Fruit fly (Drosophila melanogaster) S2 (cell line): ENCODE measurements around the gene lectin-28C.

Experiments used
- CG8478 ChIP-seq: fragments of >200 bp; optimal IDR thresholded peaks from 2 replicates; lab custom pipeline; 2018
- CTCF ChIP-seq, 2 experiments: fragments of >200 bp; optimal IDR thresholded peaks; 2 replicates each; lab custom pipeline; 2018

Gene lectin-28C

DNA sequence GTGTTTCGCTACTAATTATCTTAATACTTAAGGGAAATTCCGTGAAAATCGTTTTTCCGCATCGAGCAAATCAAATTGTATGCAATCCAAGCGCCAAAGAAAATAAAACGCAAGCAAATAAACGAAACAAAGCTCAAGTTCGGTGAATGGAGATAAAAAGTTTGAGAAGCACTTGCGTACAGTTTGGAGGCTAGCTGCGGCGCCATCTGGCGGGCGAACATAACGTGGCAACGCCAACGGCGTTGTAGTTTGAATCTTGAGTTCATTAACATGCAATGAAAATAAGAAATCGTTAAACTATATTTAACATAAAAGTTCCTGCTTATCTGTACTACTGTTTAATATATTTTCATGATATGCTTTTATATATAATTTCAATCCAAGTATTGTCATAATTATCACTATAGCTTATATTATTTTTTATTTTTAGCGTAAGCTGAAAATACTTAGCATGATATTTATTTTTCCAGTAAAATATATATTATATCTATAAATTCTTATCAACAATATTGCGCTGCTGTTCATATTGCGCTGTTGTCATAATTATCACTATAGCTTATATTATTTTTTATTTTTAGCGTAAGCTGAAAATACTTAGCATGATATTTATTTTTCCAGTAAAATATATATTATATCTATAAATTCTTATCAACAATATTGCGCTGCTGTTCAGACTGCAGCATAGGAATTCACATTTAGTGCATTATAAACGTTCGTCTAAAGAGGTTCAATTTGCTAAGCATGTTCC lies at the start of gene lectin-28C:
TSS of gene lectin-28C (plus strand) at position 698 of the 748 bp plus-strand sequence.
- TF ChIP-seq CTCF (optimal IDR thresholded peaks at IDR 0.05; lab: Kevin White, UChicago): peak; percentile 93 to 94

DNA sequence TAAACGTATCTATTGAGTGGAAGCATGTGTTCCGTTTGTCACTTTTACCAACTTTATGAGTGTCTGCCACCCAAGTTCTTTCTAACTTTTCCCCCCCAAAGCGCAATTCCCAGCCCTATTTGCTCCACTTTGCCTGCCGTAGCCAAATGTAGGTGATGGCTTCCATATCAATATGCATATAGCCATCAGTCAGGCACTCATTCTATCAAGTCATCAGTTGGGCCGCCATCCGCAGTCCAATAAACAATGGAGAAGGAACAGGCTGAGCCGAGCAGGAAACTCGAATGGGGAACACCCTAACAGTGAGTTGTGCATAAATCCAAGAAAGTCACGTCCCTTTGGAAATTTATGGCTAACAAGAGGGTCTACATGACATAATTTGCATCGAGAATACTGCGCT lies 49.3 kb upstream of the lectin-28C start:
- TF ChIP-seq CG8478: no peak
- no peak for TF ChIP-seq CTCF (optimal IDR thresholded peaks at IDR 0.05; lab: Kevin White, UChicago)

DNA sequence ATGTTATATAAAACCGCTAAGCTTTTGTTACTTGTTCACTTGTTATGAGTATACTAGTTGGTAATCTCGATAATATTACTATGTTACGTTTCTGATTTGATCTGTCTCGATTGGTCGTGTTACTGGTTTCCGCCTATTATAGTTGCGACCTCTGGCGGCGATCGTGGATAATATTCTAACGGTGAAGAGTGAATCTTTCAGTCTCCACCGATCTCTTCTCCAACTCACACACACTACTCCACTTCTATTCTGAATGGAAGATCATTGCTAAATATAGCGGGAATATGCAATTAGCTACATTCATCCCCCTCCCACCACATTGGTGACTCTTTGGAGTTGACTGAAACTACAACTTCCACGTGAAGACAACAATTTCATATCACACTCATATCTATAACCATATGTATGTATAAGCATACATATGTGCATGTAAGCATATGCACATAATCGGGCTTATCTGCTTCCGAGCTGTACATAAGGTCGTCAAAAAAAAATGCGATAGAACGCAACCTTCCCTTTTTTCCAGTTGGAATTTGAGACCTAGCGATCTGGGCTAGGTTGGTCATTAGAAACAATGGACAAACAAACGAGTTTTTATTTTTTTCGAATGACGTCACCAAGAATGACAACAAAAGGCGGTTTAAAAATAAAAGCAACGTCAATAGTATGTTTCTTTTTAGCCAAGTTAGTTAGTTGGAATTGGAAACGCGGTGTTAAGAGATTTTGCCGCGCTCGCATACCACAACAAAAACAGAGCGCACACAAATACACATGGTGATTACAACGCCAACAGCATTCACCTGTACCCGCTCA lies 47.8 kb upstream of the lectin-28C start:
- TF ChIP-seq CTCF (optimal IDR thresholded peaks at IDR 0.05; lab: Kevin White, UChicago): peak; percentile 73 to 76
- no peak for TF ChIP-seq CG8478

DNA sequence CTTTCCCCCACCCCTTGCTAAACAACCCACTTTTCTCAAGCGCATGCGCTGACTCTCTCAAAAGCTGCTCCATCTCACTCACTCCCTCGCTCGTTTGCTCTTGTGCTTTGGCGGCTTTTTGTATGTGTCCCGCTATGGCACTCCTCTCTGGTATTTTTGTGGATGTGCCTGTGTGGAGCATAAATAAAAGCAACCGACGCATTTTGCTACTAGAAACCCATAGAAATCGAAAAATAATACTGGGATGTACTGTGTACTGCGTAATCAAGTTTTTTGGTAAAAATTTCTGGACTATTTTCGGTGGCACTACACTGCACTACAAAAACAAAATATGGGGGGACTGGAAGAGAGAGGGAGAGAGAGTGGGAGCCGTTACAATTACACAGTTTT lies 47.2 kb upstream of the lectin-28C start:
- TF ChIP-seq CG8478 (no peak), CTCF (optimal IDR thresholded peaks at IDR 0.05; lab: Kevin White, UChicago) (no peak)

DNA sequence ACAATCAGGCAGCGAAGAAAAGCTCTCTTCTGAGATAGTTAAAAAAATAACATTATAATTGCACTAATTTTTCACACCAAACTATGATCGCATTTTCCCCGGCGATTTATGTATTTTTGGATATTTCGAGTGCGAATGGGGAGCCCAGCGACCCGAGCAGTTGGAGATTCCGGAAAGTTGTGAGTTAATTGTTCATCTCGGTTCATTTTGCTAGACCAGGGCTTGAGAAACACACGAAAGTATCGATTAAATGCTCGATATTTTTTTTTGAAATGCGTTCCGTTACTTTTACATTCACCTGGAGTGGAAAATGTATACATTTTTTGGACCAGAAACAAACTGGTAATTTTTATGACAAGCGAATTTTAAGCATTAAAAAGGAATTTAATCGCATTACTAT lies 46.4 kb upstream of the lectin-28C start, which contains the start of gene Cdc14:
TSS of gene Cdc14 (minus strand) at position 185 of the 400 bp plus-strand sequence.
- no peak for TF ChIP-seq CG8478
- TF ChIP-seq CTCF (optimal IDR thresholded peaks at IDR 0.05; lab: Kevin White, UChicago): peak in 1 of 2 experiments; percentile 1

DNA sequence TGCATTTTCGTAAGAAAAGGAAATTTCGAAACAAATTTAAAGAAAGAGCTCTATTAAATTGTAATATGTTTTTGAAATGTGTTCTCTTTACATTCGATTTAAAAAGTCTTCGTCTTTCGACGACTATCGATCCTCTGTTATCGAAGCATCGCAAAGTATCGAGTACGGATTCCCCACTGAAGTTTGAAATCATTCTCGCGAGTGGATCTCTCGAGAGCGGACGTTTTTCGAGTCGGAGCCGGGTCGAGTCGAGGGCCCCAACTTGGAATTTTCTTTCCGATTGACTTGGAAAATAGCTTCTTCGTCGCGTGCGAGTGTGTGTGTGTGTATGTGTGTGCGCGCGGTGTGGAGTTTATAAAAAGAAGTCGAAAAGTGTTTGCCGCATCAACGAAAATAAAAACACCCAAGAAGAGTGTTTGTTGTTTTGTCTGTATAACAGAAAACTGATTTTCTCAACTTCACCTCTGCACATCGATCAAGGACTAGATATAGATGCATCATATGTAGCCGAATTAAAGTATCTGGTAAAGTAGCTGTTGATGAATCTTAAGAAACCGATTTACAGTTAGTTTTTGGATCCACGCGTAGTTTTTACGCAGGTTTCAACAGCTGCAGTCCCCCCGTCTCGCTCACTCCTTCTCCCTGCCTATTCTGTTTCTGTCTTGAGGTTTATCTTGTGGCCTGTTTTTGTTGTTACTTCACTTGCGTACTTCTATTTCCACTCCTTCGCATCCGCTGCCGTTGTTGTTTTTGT lies 45.5 kb upstream of the lectin-28C start, which contains the start of gene LanB1:
TSS of gene LanB1 (plus strand) at position 190 of the 754 bp plus-strand sequence.
- TF ChIP-seq CG8478 (no peak), CTCF (optimal IDR thresholded peaks at IDR 0.05; lab: Kevin White, UChicago) (no peak)

DNA sequence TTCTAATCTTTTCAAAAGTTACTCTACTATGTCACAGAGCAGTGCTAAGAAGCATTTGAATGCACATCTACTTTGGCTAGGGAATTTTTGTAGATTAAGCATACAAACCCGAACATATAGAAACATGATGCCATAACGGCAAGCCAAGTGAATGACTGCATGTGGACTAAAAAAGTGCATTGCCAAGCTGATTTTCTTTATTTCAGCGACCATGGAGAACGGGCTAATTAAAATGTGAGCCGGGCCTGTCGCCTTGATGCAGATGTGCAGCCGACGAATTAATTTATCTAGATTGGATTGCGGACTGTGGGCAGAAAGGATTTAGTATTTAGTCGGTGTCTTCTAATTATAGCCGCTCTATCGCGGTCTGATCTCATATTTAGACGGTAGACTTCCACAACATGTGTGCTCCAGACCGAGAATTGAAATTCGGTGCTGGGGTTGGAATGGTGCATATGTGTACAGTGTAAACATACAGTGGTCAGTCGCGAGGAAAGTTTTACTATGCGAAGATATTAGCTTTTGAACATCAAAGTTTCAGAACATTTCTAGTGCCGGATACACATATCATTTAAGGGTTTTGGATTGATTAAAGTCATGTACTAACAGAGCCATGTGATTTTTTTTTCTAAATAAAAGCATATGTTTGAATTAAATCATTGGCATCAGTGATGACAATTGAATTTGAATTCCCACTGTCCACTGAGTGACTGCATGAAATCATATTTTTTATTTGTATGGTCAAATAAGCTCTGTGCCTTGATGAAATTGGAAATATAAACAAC lies 44.1 kb upstream of the lectin-28C start:
- TF ChIP-seq CTCF (optimal IDR thresholded peaks at IDR 0.05; lab: Kevin White, UChicago) (no peak), CG8478 (no peak)

DNA sequence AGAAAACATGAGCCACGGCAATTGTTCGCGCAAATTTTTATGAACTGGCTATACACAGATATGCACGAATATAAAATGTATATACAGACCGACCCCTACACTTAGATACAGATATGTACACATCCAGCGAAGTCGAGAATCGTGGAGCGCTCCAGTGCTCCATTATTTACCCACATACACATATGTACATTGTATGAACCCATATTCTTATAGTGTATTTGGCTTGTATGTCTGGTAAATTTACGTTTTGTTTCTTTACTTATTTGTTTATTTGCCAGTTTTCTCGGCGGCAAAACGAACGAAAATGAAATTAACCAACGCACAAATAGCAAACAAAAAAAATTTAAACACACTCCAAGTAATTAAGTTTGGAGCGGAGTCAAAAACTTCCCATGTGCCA lies 43.5 kb upstream of the lectin-28C start:
- no peak for TF ChIP-seq CG8478
- no peak for TF ChIP-seq CTCF (optimal IDR thresholded peaks at IDR 0.05; lab: Kevin White, UChicago)

DNA sequence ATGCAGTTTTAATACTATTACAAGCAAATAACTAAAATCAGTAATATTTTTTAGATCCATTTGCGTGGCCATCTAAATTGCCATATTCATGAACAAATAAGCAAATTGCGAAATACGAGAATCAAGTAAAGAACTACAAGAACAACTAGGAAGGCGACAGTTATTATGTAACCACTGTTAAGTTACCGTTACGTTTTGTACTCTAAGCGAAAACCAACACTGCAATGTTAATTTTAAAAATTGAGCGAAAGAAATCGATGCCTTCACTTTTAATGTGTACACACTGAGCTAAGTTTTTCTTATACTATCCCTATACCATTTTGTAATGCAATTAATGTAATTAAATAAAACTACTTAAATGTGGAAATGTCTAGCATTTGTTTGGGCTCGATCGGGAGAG lies 36.5 kb upstream of the lectin-28C start:
- no peak for TF ChIP-seq CTCF (optimal IDR thresholded peaks at IDR 0.05; lab: Kevin White, UChicago)
- no peak for TF ChIP-seq CG8478

DNA sequence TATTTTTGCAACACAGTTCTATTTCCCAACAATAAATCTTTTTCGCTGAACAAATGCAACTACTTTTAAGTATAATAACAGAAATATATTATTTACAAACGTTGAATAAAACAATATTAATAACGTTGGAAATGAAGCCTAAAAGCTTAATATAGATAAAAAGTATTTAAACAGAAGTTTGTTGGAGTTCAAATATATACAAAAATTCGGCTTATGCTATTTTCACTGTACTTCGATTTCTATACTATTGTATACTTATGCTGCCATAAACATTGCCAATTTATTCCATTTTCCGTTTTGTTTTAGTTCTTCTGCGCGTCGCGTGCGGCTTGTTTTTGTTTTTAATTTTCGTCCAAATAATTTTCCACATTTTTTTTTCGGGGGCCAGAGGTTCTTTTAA lies 36.0 kb upstream of the lectin-28C start, which contains the start of gene CG7115:
TSS of gene CG7115 (plus strand) at position 301 of the 400 bp plus-strand sequence.
- TF ChIP-seq CG8478: no peak

DNA sequence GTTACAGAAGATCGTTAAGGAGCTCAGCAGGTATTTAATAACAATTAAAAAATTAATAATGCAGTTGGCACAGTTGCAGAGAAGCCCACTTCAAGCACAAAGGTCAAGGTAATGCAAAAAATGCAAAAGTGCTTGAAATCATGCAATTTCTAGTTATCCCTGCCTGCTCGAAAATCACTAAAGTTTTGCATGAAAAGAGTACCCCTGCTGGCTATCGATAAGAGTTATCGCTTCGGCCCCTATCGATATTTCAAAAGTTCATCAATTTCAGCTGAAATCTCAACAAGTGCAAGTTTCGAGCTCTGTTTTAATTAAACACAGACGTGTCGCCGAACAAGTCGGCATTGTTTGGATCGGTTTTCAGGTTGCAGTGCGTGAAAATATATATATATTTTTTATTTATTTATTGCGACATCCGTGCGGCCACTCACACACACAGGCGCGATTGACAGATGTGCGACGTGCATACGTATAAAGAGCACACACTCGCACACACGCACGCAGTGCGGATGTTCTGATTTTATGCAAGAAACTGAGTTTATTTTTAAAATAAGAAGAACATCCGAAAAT lies 35.5 kb upstream of the lectin-28C start:
- TF ChIP-seq CTCF (optimal IDR thresholded peaks at IDR 0.05; lab: Kevin White, UChicago) (no peak), CG8478 (no peak)

DNA sequence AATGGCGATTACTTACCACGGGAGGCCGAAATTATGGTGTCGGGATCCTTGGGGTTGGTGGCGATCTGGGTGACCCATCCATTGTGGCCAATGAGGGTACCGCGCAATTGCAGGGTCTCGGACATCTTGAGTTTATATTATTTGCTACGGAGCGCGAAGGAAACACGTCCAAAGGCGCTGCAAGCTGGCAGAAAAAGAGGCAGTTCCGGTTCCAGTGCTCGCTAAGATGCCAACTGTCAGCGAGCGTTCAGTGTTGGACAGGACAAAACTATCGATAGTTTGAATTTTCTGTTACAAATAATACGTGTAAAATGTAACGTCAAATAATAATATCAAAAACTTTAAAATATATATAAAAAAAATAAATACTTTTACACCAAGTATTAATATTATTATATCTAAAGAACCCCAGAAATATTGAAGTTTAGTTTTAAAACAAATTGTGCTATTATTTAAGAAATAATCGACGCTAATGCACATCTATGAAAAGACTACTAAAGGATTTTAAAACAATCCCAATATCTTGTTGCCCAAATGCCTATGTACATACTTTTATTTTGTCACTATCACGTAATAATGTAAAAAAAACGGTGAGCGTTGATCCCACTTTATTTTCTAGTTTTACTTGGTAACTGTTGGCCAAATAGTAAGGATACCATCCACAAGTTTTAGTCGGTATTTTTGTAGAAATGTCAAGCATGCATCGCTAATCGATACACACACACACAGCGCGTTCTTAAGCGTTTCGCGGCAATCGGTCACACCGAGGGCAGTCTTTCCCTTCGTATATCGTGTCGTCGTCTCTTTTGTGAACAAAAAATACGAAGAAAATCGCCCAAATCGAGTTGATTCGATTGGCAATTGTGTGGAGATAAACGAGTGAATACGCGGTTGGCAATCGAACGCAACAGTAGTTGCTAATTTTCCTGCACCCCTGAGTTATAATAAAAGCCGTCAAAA lies 29.6 kb upstream of the lectin-28C start, which contains the start of the genes Rack1 and mts:
TSS of gene Rack1 (minus strand) at position 271 of the 960 bp plus-strand sequence.
TSS of gene mts (plus strand) at position 606 of the 960 bp plus-strand sequence.
- TF ChIP-seq CG8478 (no peak), CTCF (optimal IDR thresholded peaks at IDR 0.05; lab: Kevin White, UChicago) (peak in 1 of 2 experiments; percentile 22)

DNA sequence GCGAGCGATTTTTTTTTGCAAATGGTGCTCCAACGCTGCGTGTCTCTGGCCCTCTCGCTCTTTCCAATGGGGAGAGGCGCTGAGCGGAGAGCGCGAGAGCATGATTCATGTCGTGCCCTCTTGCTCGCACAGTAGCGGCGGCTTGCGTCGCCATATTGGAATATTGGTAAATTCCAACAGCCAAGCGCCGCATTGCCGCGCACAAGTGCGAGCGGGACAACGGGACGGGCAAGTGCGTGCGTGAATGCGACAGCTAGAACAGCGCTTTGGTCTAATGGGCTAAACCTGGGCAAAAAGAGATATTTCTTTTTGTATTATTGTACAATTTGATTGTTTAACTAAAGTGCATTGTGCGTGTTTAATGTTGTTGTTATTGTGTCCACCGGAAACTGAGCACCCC lies 28.6 kb upstream of the lectin-28C start:
- peak; percentile 22 to 60 for TF ChIP-seq CTCF (optimal IDR thresholded peaks at IDR 0.05; lab: Kevin White, UChicago)
- no peak for TF ChIP-seq CG8478
